Worm (Caenorhabditis elegans) whole organism, L2 larva: ENCODE data around the gene gtf-2E1.

Experiments used
- C34F6.9 ChIP-seq: fragments of 150-350 bp; optimal IDR thresholded peaks from 2 replicates; lab custom pipeline; 2014; ENCODE audit warnings: missing biosample characterization, missing genetic modification characterization
- F13H6.1 ChIP-seq: sonication (generic microtip); optimal IDR thresholded peaks from 2 replicates; lab custom pipeline; 2016; ENCODE audit warnings: missing genetic modification characterization, missing compliant biosample characterization
- R02D3.7 ChIP-seq: fragments of 150-350 bp; optimal IDR thresholded peaks from 2 replicates; lab custom pipeline; 2014; ENCODE audit warnings: missing biosample characterization, missing genetic modification characterization
- Y55F3AM.14 ChIP-seq: fragments of 200-800 bp; sonication (Bioruptor generic); optimal IDR thresholded peaks from 2 replicates; lab custom pipeline; 2018; ENCODE audit warnings: mild to moderate bottlenecking, missing genetic modification characterization, missing compliant biosample characterization
- ZK546.5 ChIP-seq: sonication (generic microtip); optimal IDR thresholded peaks from 2 replicates; lab custom pipeline; 2017; ENCODE audit warnings: missing biosample characterization, missing genetic modification characterization
- alr-1 ChIP-seq: fragments of 150-350 bp; optimal IDR thresholded peaks from 2 replicates; lab custom pipeline; 2014; ENCODE audit warnings: missing biosample characterization, missing genetic modification characterization
- aly-2 ChIP-seq: fragments of 150-350 bp; optimal IDR thresholded peaks from 2 replicates; lab custom pipeline; 2014; ENCODE audit warnings: missing biosample characterization, missing genetic modification characterization
- ama-1 ChIP-seq: fragments of 150-350 bp; optimal IDR thresholded peaks from 2 replicates; lab custom pipeline; 2018; ENCODE audit warnings: inconsistent platforms
- blmp-1 ChIP-seq: sonication (generic microtip); optimal IDR thresholded peaks from 2 replicates; lab custom pipeline; 2017; ENCODE audit warnings: missing genetic modification characterization, mild to moderate bottlenecking, missing compliant biosample characterization, antibody characterized with exemption, moderate library complexity; ENCODE audit not compliant: insufficient read depth
- ceh-16 ChIP-seq: fragments of 150-350 bp; optimal IDR thresholded peaks from 2 replicates; lab custom pipeline; 2014; ENCODE audit warnings: missing biosample characterization, missing genetic modification characterization
- ceh-82 ChIP-seq: fragments of 150-350 bp; optimal IDR thresholded peaks from 2 replicates; lab custom pipeline; 2014; ENCODE audit warnings: missing biosample characterization, missing genetic modification characterization
- crh-2 ChIP-seq: sonication (generic microtip); optimal IDR thresholded peaks from 2 replicates; lab custom pipeline; 2017; ENCODE audit warnings: missing biosample characterization, missing genetic modification characterization
- dmd-4 ChIP-seq: sonication (generic microtip); optimal IDR thresholded peaks from 2 replicates; lab custom pipeline; 2017; ENCODE audit warnings: missing biosample characterization, missing genetic modification characterization
- egl-27 ChIP-seq: sonication (generic microtip); optimal IDR thresholded peaks from 3 replicates; lab custom pipeline; 2017; ENCODE audit warnings: missing biosample characterization, missing genetic modification reagents, missing genetic modification characterization
- elt-1 ChIP-seq: fragments of 150-350 bp; optimal IDR thresholded peaks from 2 replicates; lab custom pipeline; 2014; ENCODE audit warnings: missing biosample characterization, missing genetic modification characterization
- elt-3 ChIP-seq: sonication (generic microtip); optimal IDR thresholded peaks from 2 replicates; lab custom pipeline; 2017; ENCODE audit warnings: missing biosample characterization, missing genetic modification characterization
- fos-1 ChIP-seq: fragments of 150-350 bp; optimal IDR thresholded peaks from 2 replicates; lab custom pipeline; 2014; ENCODE audit warnings: missing biosample characterization, missing genetic modification characterization
- gmeb-1 ChIP-seq: fragments of 150-350 bp; optimal IDR thresholded peaks from 2 replicates; lab custom pipeline; 2014; ENCODE audit warnings: missing biosample characterization, missing genetic modification characterization
- lin-11 ChIP-seq: fragments of 150-350 bp; sonication (generic microtip); optimal IDR thresholded peaks from 2 replicates; lab custom pipeline; 2014; ENCODE audit warnings: missing biosample characterization, missing genetic modification characterization, inconsistent platforms, mixed read lengths
- lin-13 ChIP-seq: fragments of 150-350 bp; optimal IDR thresholded peaks from 2 replicates; lab custom pipeline; 2014; ENCODE audit warnings: missing biosample characterization, missing genetic modification reagents, missing genetic modification characterization
- lin-39 ChIP-seq: fragments of 150-350 bp; optimal IDR thresholded peaks from 2 replicates; lab custom pipeline; 2014; ENCODE audit warnings: missing biosample characterization, missing genetic modification reagents, missing genetic modification characterization
- lsy-2 ChIP-seq, 2 experiments: fragments of 150-350 bp in 1 of 2; sonication (generic microtip) in 1 of 2; optimal IDR thresholded peaks; 2 replicates each; lab custom pipeline; 2014 to 2017; ENCODE audit warnings: missing biosample characterization in 2 of 2, missing genetic modification characterization in 2 of 2
- mab-5 ChIP-seq: fragments of 150-350 bp; optimal IDR thresholded peaks from 2 replicates; lab custom pipeline; 2014; ENCODE audit warnings: missing biosample characterization, missing genetic modification characterization
- mbf-1 ChIP-seq: sonication (generic microtip); optimal IDR thresholded peaks from 2 replicates; lab custom pipeline; 2017; ENCODE audit warnings: missing biosample characterization, missing genetic modification characterization
- mdl-1 ChIP-seq, 2 experiments: fragments of 150-350 bp in 1 of 2; sonication (generic microtip) in 1 of 2; optimal IDR thresholded peaks; 2 replicates each; lab custom pipeline; 2017; ENCODE audit warnings: missing biosample characterization in 2 of 2, missing genetic modification characterization in 2 of 2
- nhr-10 ChIP-seq: sonication (generic microtip); optimal IDR thresholded peaks from 2 replicates; lab custom pipeline; 2017; ENCODE audit warnings: missing biosample characterization, missing genetic modification characterization
- nhr-11 ChIP-seq: fragments of 150-350 bp; optimal IDR thresholded peaks from 2 replicates; lab custom pipeline; 2014; ENCODE audit warnings: missing biosample characterization, missing genetic modification characterization
- nhr-12 ChIP-seq: fragments of 150-350 bp; optimal IDR thresholded peaks from 2 replicates; lab custom pipeline; 2014; ENCODE audit warnings: missing biosample characterization, missing genetic modification characterization
- nhr-129 ChIP-seq: fragments of 150-350 bp; optimal IDR thresholded peaks from 2 replicates; lab custom pipeline; 2014; ENCODE audit warnings: missing biosample characterization, missing genetic modification characterization
- nhr-21 ChIP-seq: fragments of 150-350 bp; optimal IDR thresholded peaks from 2 replicates; lab custom pipeline; 2014; ENCODE audit warnings: missing biosample characterization, missing genetic modification characterization
- nhr-23 ChIP-seq: fragments of 150-350 bp; optimal IDR thresholded peaks from 2 replicates; lab custom pipeline; 2014; ENCODE audit warnings: missing biosample characterization, missing genetic modification reagents, missing genetic modification characterization
- nhr-237 ChIP-seq: fragments of 150-350 bp; optimal IDR thresholded peaks from 2 replicates; lab custom pipeline; 2014; ENCODE audit warnings: missing biosample characterization, missing genetic modification characterization
- nhr-25 ChIP-seq: fragments of 150-350 bp; sonication (generic microtip); optimal IDR thresholded peaks from 3 replicates; lab custom pipeline; 2014; ENCODE audit warnings: missing biosample characterization, missing genetic modification characterization
- nhr-6 ChIP-seq: fragments of 150-350 bp; optimal IDR thresholded peaks from 2 replicates; lab custom pipeline; 2014; ENCODE audit warnings: missing biosample characterization, missing genetic modification characterization
- nhr-77 ChIP-seq: fragments of 150-350 bp; optimal IDR thresholded peaks from 2 replicates; lab custom pipeline; 2014; ENCODE audit warnings: missing biosample characterization, missing genetic modification characterization
- peb-1 ChIP-seq: fragments of 150-350 bp; optimal IDR thresholded peaks from 2 replicates; lab custom pipeline; 2014; ENCODE audit warnings: missing biosample characterization, missing genetic modification characterization
- sem-4 ChIP-seq: fragments of 150-350 bp; optimal IDR thresholded peaks from 2 replicates; lab custom pipeline; 2014; ENCODE audit warnings: missing biosample characterization, missing genetic modification reagents, missing genetic modification characterization
- skn-1 ChIP-seq: sonication (generic microtip); optimal IDR thresholded peaks from 2 replicates; lab custom pipeline; 2017; ENCODE audit warnings: missing biosample characterization, missing genetic modification characterization
- sma-3 ChIP-seq: sonication (generic microtip); optimal IDR thresholded peaks from 2 replicates; lab custom pipeline; 2016; ENCODE audit warnings: missing genetic modification reagents, missing genetic modification characterization, missing compliant biosample characterization
- sma-9 ChIP-seq, 2 experiments: fragments of 150-350 bp in 1 of 2; sonication (generic microtip) in 1 of 2; optimal IDR thresholded peaks; 2 replicates each; lab custom pipeline; 2014 to 2016; ENCODE audit warnings: missing genetic modification characterization in 2 of 2, mild to moderate bottlenecking in 1 of 2, missing biosample characterization in 1 of 2, missing compliant biosample characterization in 1 of 2, missing genetic modification reagents in 1 of 2, moderate library complexity in 1 of 2
- snpc-4 ChIP-seq: fragments of 150-350 bp; optimal IDR thresholded peaks from 2 replicates; lab custom pipeline; 2014; ENCODE audit warnings: missing biosample characterization, missing genetic modification characterization
- unc-39 ChIP-seq: fragments of 150-350 bp; optimal IDR thresholded peaks from 2 replicates; lab custom pipeline; 2014; ENCODE audit warnings: missing biosample characterization, missing genetic modification characterization
- unc-55 ChIP-seq: fragments of 150-350 bp; sonication (generic microtip); optimal IDR thresholded peaks from 3 replicates; lab custom pipeline; 2014; ENCODE audit warnings: missing biosample characterization, missing genetic modification reagents, missing genetic modification characterization
- unc-62 ChIP-seq: fragments of 150-350 bp; optimal IDR thresholded peaks from 2 replicates; lab custom pipeline; 2014; ENCODE audit warnings: missing biosample characterization, missing genetic modification reagents, missing genetic modification characterization
- zag-1 ChIP-seq: fragments of 150-350 bp; optimal IDR thresholded peaks from 2 replicates; lab custom pipeline; 2014; ENCODE audit warnings: missing biosample characterization, missing genetic modification characterization
- ztf-1 ChIP-seq: fragments of 200-800 bp; sonication (Bioruptor generic); conservative IDR thresholded peaks from 2 replicates; pipeline ENCODE4 v1.3.6; 2022; ENCODE audit warnings: missing genetic modification characterization, missing compliant biosample characterization
- ztf-11 ChIP-seq: sonication (generic microtip); optimal IDR thresholded peaks from 2 replicates; lab custom pipeline; 2017; ENCODE audit warnings: missing biosample characterization, missing genetic modification characterization
- ztf-4 ChIP-seq: fragments of 150-350 bp; optimal IDR thresholded peaks from 2 replicates; lab custom pipeline; 2014; ENCODE audit warnings: missing biosample characterization, missing genetic modification characterization

The gtf-2E1 gene

DNA sequence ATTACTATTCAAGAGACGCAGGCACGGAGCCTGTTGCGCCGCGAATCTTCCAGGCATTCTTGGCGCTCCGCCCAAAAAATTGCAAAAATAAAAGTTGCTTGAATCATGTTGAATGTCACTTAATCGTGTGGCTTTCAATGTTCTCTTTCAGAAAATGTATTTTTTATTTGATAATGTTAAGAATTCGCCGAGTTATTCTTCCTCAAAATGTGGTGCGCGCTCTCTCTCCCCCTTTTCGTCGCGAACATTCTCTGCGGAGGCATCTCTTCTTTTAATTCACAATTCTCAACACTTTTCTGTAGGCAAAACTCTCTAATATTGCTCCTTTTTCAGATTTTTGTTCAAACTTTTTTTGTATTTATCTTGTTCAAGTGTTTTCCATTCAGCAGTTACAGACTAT, 23.3 kb downstream of the gtf-2E1 start:
- peak; percentile 95 for TF ChIP-seq crh-2
- peak; percentile 97 for TF ChIP-seq F13H6.1
- TF ChIP-seq nhr-129 (tag; lab: Kevin White, UChicago): peak; percentile 96
- TF ChIP-seq nhr-237 (tag; lab: Kevin White, UChicago): peak; percentile 78
- TF ChIP-seq Y55F3AM.14 (GFP tag; lab: Kevin White, UChicago): peak; percentile 98
- TF ChIP-seq mdl-1 (tag; optimal IDR thresholded peaks at IDR 0.05; lab: Kevin White, UChicago): peak in 1 of 2 experiments; percentile 76
- TF ChIP-seq ZK546.5: peak; percentile 75
- TF ChIP-seq lsy-2 (tag; optimal IDR thresholded peaks at IDR 0.05; lab: Kevin White, UChicago): peak; percentile 92 to 95
- peak; percentile 95 for TF ChIP-seq egl-27 (tag; lab: Kevin White, UChicago)
- TF ChIP-seq unc-62 (GFP tag; lab: Kevin White, UChicago): peak; percentile 38
- TF ChIP-seq sma-9 (GFP tag; optimal IDR thresholded peaks at IDR 0.05; lab: Kevin White, UChicago): peak; percentile 87
- no peak for TF ChIP-seq sma-9 (tag; optimal IDR thresholded peaks at IDR 0.05; lab: Kevin White, UChicago)
- peak; percentile 86 for TF ChIP-seq gmeb-1 (tag; lab: Kevin White, UChicago)
- TF ChIP-seq nhr-10 (tag; lab: Kevin White, UChicago): peak; percentile 83
- peak; percentile 95 for TF ChIP-seq lin-13
- TF ChIP-seq fos-1 (tag; lab: Kevin White, UChicago): peak; percentile 92
- peak; percentile 43 for TF ChIP-seq skn-1 (tag; lab: Kevin White, UChicago)
- no peak for TF ChIP-seq peb-1
- TF ChIP-seq aly-2: no peak
- TF ChIP-seq elt-3 (tag; lab: Kevin White, UChicago): no peak
- no peak for TF ChIP-seq nhr-12 (tag; lab: Kevin White, UChicago)
- peak; percentile 93 for TF ChIP-seq nhr-6 (tag; lab: Kevin White, UChicago)
- TF ChIP-seq nhr-77 (tag; lab: Kevin White, UChicago): peak; percentile 71
- peak; percentile 26 for TF ChIP-seq ceh-16 (tag; lab: Kevin White, UChicago)
- TF ChIP-seq zag-1 (tag; lab: Kevin White, UChicago): peak; percentile 96
- no peak for TF ChIP-seq dmd-4
- TF ChIP-seq lin-11: peak; percentile 89
- TF ChIP-seq nhr-23 (tag; lab: Kevin White, UChicago): no peak
- TF ChIP-seq unc-55: peak; percentile 98
- peak; percentile 97 for TF ChIP-seq C34F6.9 (tag; lab: Kevin White, UChicago)
- TF ChIP-seq ztf-11: peak; percentile 35
- peak; percentile 43 for TF ChIP-seq lin-39 (tag; lab: Kevin White, UChicago)
- peak; percentile 82 for TF ChIP-seq ceh-82 (tag; lab: Kevin White, UChicago)
- TF ChIP-seq nhr-11: peak; percentile 72
- TF ChIP-seq mbf-1: no peak
- TF ChIP-seq snpc-4 (tag; lab: Kevin White, UChicago): peak; percentile 65
- no peak for TF ChIP-seq unc-39
- peak; percentile 92 for TF ChIP-seq ama-1 (lab: Kevin White, UChicago)
- peak; percentile 95 for TF ChIP-seq ztf-4 (tag; lab: Kevin White, UChicago)
- no peak for TF ChIP-seq alr-1 (tag; lab: Kevin White, UChicago)
- TF ChIP-seq blmp-1: peak; percentile 82
- TF ChIP-seq mab-5 (tag; lab: Kevin White, UChicago): peak; percentile 90
- TF ChIP-seq R02D3.7 (tag; lab: Kevin White, UChicago): peak; percentile 62
- TF ChIP-seq sem-4 (tag; lab: Kevin White, UChicago): peak; percentile 97
- peak; percentile 99 for TF ChIP-seq sma-3 (GFP tag; lab: Kevin White, UChicago)
- peak; percentile 96 for TF ChIP-seq nhr-21
- peak; percentile 89; the same call in 1 of the 2 replicates for TF ChIP-seq ztf-1 (GFP tag; lab: Robert Waterston, UW)
- TF ChIP-seq nhr-25 (tag; lab: Kevin White, UChicago): peak; percentile 97
- no peak for TF ChIP-seq elt-1 (tag; lab: Kevin White, UChicago)
